Worm (Caenorhabditis elegans) whole organism, young adult: ENCODE data around the gene BE0003N10.1.

Source experiments
- B0035.1 ChIP-seq: sonication (generic microtip); optimal IDR thresholded peaks from 2 replicates; lab custom pipeline; 2016; ENCODE audit warnings: missing genetic modification characterization, mild to moderate bottlenecking, missing compliant biosample characterization, missing genotype, missing genetic modification reagents
- B0261.1 ChIP-seq: sonication (generic microtip); optimal IDR thresholded peaks from 2 replicates; lab custom pipeline; 2016; ENCODE audit warnings: mild to moderate bottlenecking, missing genetic modification characterization, moderate library complexity, missing compliant biosample characterization
- B0336.3 ChIP-seq: fragments of 200-800 bp; sonication (Bioruptor generic); IDR thresholded peaks from 2 replicates; pipeline ENCODE4 v1.3.6; 2022; ENCODE audit warnings: missing genetic modification characterization, missing compliant biosample characterization
- D2030.7 ChIP-seq: fragments of 200-800 bp; sonication (Bioruptor generic); IDR thresholded peaks from 2 replicates; pipeline ENCODE4 v1.3.6; 2022; ENCODE audit warnings: missing genetic modification reagents, missing genetic modification characterization, missing compliant biosample characterization
- F10E7.11 ChIP-seq: sonication (generic microtip); optimal IDR thresholded peaks from 2 replicates; lab custom pipeline; 2017; ENCODE audit warnings: mild to moderate bottlenecking, missing genetic modification characterization, moderate library complexity, missing compliant biosample characterization
- F23B12.7 ChIP-seq: sonication (generic microtip); optimal IDR thresholded peaks from 2 replicates; lab custom pipeline; 2017; ENCODE audit warnings: missing genetic modification characterization, mild to moderate bottlenecking, missing compliant biosample characterization, antibody characterized with exemption, moderate library complexity; ENCODE audit not compliant: insufficient read depth
- F39B2.1 ChIP-seq: fragments of 200-800 bp; sonication (Bioruptor generic); IDR thresholded peaks from 2 replicates; pipeline ENCODE4 v1.3.6; 2022; ENCODE audit warnings: missing genetic modification reagents, missing genetic modification characterization, missing compliant biosample characterization
- F57A8.1 ChIP-seq: fragments of 200-800 bp; sonication (Bioruptor generic); optimal IDR thresholded peaks from 2 replicates; lab custom pipeline; 2018; ENCODE audit warnings: mild to moderate bottlenecking, missing genetic modification characterization, moderate library complexity, missing compliant biosample characterization
- K11D2.4 ChIP-seq: fragments of 200-800 bp; sonication (Bioruptor generic); IDR thresholded peaks from 2 replicates; pipeline ENCODE4 v1.3.6; 2022; ENCODE audit warnings: missing genetic modification reagents, missing genetic modification characterization, missing compliant biosample characterization
- K12H6.12 ChIP-seq: fragments of 200-800 bp; sonication (Bioruptor generic); optimal IDR thresholded peaks from 2 replicates; lab custom pipeline; 2018; ENCODE audit warnings: mild to moderate bottlenecking, missing genetic modification characterization, missing compliant biosample characterization
- T07F8.4 ChIP-seq: sonication (generic microtip); optimal IDR thresholded peaks from 2 replicates; lab custom pipeline; 2016; ENCODE audit warnings: mild to moderate bottlenecking, missing genetic modification characterization, moderate library complexity, missing compliant biosample characterization
- Y67H2A.10 ChIP-seq: fragments of 200-800 bp; sonication (Bioruptor generic); conservative IDR thresholded peaks from 2 replicates; pipeline ENCODE4 v1.3.6; 2022; ENCODE audit warnings: missing genetic modification reagents, missing genetic modification characterization, missing compliant biosample characterization
- Y79H2A.3 ChIP-seq: fragments of 200-800 bp; sonication (Bioruptor generic); conservative IDR thresholded peaks from 2 replicates; pipeline ENCODE4 v1.3.6; 2022; ENCODE audit warnings: missing genetic modification reagents, missing genetic modification characterization, missing compliant biosample characterization
- Y95B8A.8 ChIP-seq: fragments of 200-800 bp; sonication (Bioruptor generic); IDR thresholded peaks from 2 replicates; pipeline ENCODE4 v1.3.6; 2022; ENCODE audit warnings: missing genetic modification reagents, missing genetic modification characterization, missing compliant biosample characterization
- ZK185.1 ChIP-seq: sonication (generic microtip); optimal IDR thresholded peaks from 2 replicates; lab custom pipeline; 2016; ENCODE audit warnings: mild to moderate bottlenecking, missing genetic modification characterization, missing compliant biosample characterization; ENCODE audit not compliant: poor library complexity, severe bottlenecking
- aptf-2 ChIP-seq: fragments of 200-800 bp; sonication (Bioruptor generic); conservative IDR thresholded peaks from 2 replicates; pipeline ENCODE4 v1.3.6; 2022; ENCODE audit warnings: missing genetic modification reagents, missing genetic modification characterization, missing compliant biosample characterization
- attf-6 ChIP-seq: fragments of 200-800 bp; sonication (Bioruptor generic); IDR thresholded peaks from 2 replicates; pipeline ENCODE4 v1.3.6; 2022; ENCODE audit warnings: missing genetic modification reagents, missing genetic modification characterization, missing compliant biosample characterization
- ccch-3 ChIP-seq: fragments of 200-800 bp; sonication (Bioruptor generic); optimal IDR thresholded peaks from 2 replicates; lab custom pipeline; 2018; ENCODE audit warnings: mild to moderate bottlenecking, missing genetic modification characterization, missing compliant biosample characterization
- cebp-1 ChIP-seq, 2 experiments: fragments of 200-800 bp in 1 of 2; sonication (Bioruptor generic) in 1 of 2; sonication (generic microtip) in 1 of 2; IDR thresholded peaks in 1 of 2; optimal IDR thresholded peaks in 1 of 2; 2 replicates each; pipeline versions ENCODE4 v1.3.6 to Lab custom; 2017 to 2022; ENCODE audit warnings: missing compliant biosample characterization in 2 of 2, missing genetic modification characterization in 2 of 2, mild to moderate bottlenecking in 1 of 2, missing genetic modification reagents in 1 of 2, moderate library complexity in 1 of 2
- chd-7 ChIP-seq: sonication (generic microtip); optimal IDR thresholded peaks from 2 replicates; lab custom pipeline; 2016; ENCODE audit warnings: mild to moderate bottlenecking, missing genetic modification characterization, moderate library complexity, missing compliant biosample characterization
- dox-1 ChIP-seq: fragments of 200-800 bp; sonication (Bioruptor generic); IDR thresholded peaks from 2 replicates; pipeline ENCODE4 v1.3.6; 2022; ENCODE audit warnings: missing genetic modification reagents, missing genetic modification characterization, missing compliant biosample characterization
- dpl-1 ChIP-seq: fragments of 150-350 bp; optimal IDR thresholded peaks from 2 replicates; lab custom pipeline; 2014; ENCODE audit warnings: missing biosample characterization, missing genetic modification reagents, missing genetic modification characterization
- egl-18 ChIP-seq: fragments of 200-800 bp; sonication (Bioruptor generic); IDR thresholded peaks from 2 replicates; pipeline ENCODE4 v1.3.6; 2022; ENCODE audit warnings: missing genetic modification reagents, missing genetic modification characterization, missing compliant biosample characterization
- egl-44 ChIP-seq: fragments of 200-800 bp; sonication (Bioruptor generic); IDR thresholded peaks from 2 replicates; pipeline ENCODE4 v1.3.6; 2022; ENCODE audit warnings: missing genetic modification reagents, missing genetic modification characterization, missing compliant biosample characterization
- ekl-4 ChIP-seq: fragments of 200-800 bp; sonication (Bioruptor generic); IDR thresholded peaks from 2 replicates; pipeline ENCODE4 v1.3.6; 2022; ENCODE audit warnings: missing genetic modification reagents, missing genetic modification characterization, missing compliant biosample characterization
- him-1 ChIP-seq: sonication (generic microtip); optimal IDR thresholded peaks from 2 replicates; lab custom pipeline; 2016; ENCODE audit warnings: missing genotype, missing genetic modification reagents, missing genetic modification characterization, missing compliant biosample characterization
- hlh-12 ChIP-seq: sonication (generic microtip); optimal IDR thresholded peaks from 2 replicates; lab custom pipeline; 2016; ENCODE audit warnings: missing genetic modification characterization, missing compliant biosample characterization
- hmg-20 ChIP-seq: fragments of 200-800 bp; sonication (Bioruptor generic); IDR thresholded peaks from 2 replicates; pipeline ENCODE4 v1.3.6; 2022; ENCODE audit warnings: missing genetic modification reagents, missing genetic modification characterization, missing compliant biosample characterization
- hrde-1 ChIP-seq: sonication (generic microtip); optimal IDR thresholded peaks from 2 replicates; lab custom pipeline; 2016; ENCODE audit warnings: missing genetic modification characterization, mild to moderate bottlenecking, missing compliant biosample characterization, moderate library complexity, missing genotype, missing genetic modification reagents, borderline replicate concordance
- let-526 ChIP-seq: fragments of 200-800 bp; sonication (Bioruptor generic); IDR thresholded peaks from 2 replicates; pipeline ENCODE4 v1.3.6; 2022; ENCODE audit warnings: missing genetic modification reagents, missing genetic modification characterization, missing compliant biosample characterization
- let-607 ChIP-seq, 2 experiments: fragments of 200-800 bp in 1 of 2; sonication (Bioruptor generic) in 1 of 2; sonication (generic microtip) in 1 of 2; optimal IDR thresholded peaks; 2 replicates each; lab custom pipeline; 2016 to 2018; ENCODE audit warnings: mild to moderate bottlenecking in 2 of 2, missing compliant biosample characterization in 2 of 2, missing genetic modification characterization in 2 of 2, moderate library complexity in 2 of 2, missing genotype in 1 of 2
- mxl-1 ChIP-seq: sonication (generic microtip); optimal IDR thresholded peaks from 2 replicates; lab custom pipeline; 2016; ENCODE audit warnings: missing genetic modification characterization, missing compliant biosample characterization
- nfya-2 ChIP-seq: fragments of 200-800 bp; sonication (Bioruptor generic); IDR thresholded peaks from 2 replicates; pipeline ENCODE4 v1.3.6; 2022; ENCODE audit warnings: missing genetic modification reagents, missing genetic modification characterization, missing compliant biosample characterization
- nhr-90 ChIP-seq: sonication (generic microtip); optimal IDR thresholded peaks from 2 replicates; lab custom pipeline; 2016; ENCODE audit warnings: missing genotype, mild to moderate bottlenecking, missing genetic modification characterization, missing compliant biosample characterization
- sea-2 ChIP-seq: fragments of 200-800 bp; sonication (Bioruptor generic); IDR thresholded peaks from 2 replicates; pipeline ENCODE4 v1.3.6; 2022; ENCODE audit warnings: missing genetic modification characterization, missing compliant biosample characterization
- somi-1 ChIP-seq: fragments of 200-800 bp; sonication (Bioruptor generic); optimal IDR thresholded peaks from 2 replicates; lab custom pipeline; 2018; ENCODE audit warnings: mild to moderate bottlenecking, missing genetic modification characterization, missing compliant biosample characterization
- tbp1 ChIP-seq: fragments of 200-800 bp; sonication (Bioruptor generic); optimal IDR thresholded peaks from 2 replicates; lab custom pipeline; 2018; ENCODE audit warnings: mild to moderate bottlenecking, missing genetic modification characterization, missing compliant biosample characterization
- ztf-18 ChIP-seq: sonication (generic microtip); optimal IDR thresholded peaks from 2 replicates; lab custom pipeline; 2016; ENCODE audit warnings: missing genotype, mild to moderate bottlenecking, missing genetic modification characterization, missing compliant biosample characterization
- ztf-25 ChIP-seq: fragments of 200-800 bp; sonication (Bioruptor generic); IDR thresholded peaks from 2 replicates; pipeline ENCODE4 v1.3.6; 2022; ENCODE audit warnings: missing genetic modification reagents, missing genetic modification characterization, missing compliant biosample characterization
- ztf-28 ChIP-seq: fragments of 200-800 bp; sonication (Bioruptor generic); IDR thresholded peaks from 2 replicates; pipeline ENCODE4 v1.3.6; 2022; ENCODE audit warnings: missing genetic modification reagents, missing genetic modification characterization, missing compliant biosample characterization

BE0003N10.1 gene

DNA sequence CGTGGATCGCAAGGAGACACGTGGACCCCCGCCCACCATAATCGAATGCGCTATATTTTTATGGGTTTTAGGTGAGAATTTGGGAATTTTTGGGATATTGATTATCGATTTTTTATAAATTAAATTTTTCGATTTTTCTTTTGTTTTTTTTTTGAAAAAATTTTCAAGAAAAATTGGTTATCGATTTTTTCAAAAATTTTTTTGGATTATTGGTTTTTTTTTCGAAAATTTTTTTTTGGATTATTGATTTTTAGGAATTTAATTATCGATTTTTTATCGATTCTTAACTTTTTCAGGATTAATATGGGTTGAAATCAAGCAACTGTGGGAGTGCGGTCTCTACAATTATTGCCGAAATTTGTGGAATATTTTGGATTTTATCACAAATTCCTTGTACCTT is 40.7 kb upstream of the BE0003N10.1 start:
- TF ChIP-seq ztf-25 (GFP tag; lab: Robert Waterston, UW) (no peak), K12H6.12 (tag; lab: Kevin White, UChicago) (no peak), Y67H2A.10 (GFP tag; lab: Robert Waterston, UW) (no peak), nfya-2 (GFP tag; lab: Robert Waterston, UW) (no peak), F23B12.7 (tag; lab: Kevin White, UChicago) (no peak), ztf-18 (tag; lab: Kevin White, UChicago) (no peak), F10E7.11 (no peak), aptf-2 (GFP tag; lab: Robert Waterston, UW) (no peak), mxl-1 (tag; lab: Kevin White, UChicago) (no peak), B0261.1 (tag; lab: Kevin White, UChicago) (no peak), chd-7 (tag; lab: Kevin White, UChicago) (no peak), Y79H2A.3 (GFP tag; lab: Robert Waterston, UW) (no peak), ccch-3 (GFP tag; lab: Kevin White, UChicago) (no peak), ztf-28 (GFP tag; lab: Robert Waterston, UW) (no peak), ekl-4 (no peak), K11D2.4 (GFP tag; lab: Robert Waterston, UW) (no peak), egl-18 (GFP tag; lab: Robert Waterston, UW) (no peak)

DNA sequence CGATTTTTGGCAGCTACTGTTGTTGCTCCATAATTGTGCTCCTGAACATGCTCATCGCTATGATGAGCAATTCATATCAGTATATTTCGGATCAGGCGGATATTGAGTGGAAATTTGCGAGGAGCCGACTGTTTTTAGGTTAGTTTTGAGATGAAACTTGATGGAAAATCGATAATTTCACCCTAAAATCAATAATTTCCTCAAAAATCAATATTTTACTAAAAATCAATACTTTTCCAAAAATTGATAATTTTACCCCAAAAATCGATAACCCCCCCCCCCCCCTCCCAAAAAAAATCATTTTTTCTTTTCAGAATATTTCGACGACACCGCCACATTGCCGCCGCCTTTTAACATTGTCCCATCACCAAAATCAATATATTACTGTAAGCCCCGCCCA is 38.4 kb upstream of the BE0003N10.1 start:
- no peak for TF ChIP-seq B0336.3 (GFP tag; lab: Robert Waterston, UW)
- TF ChIP-seq K12H6.12 (tag; lab: Kevin White, UChicago): no peak
- no peak for TF ChIP-seq egl-18 (GFP tag; lab: Robert Waterston, UW)
- no peak for TF ChIP-seq egl-44 (GFP tag; lab: Robert Waterston, UW)
- no peak for TF ChIP-seq K11D2.4 (GFP tag; lab: Robert Waterston, UW)
- TF ChIP-seq cebp-1 (GFP tag; IDR thresholded peaks at IDR 0.05; lab: Robert Waterston, UW): no peak
- no peak for TF ChIP-seq cebp-1 (tag; optimal IDR thresholded peaks at IDR 0.05; lab: Kevin White, UChicago)
- no peak for TF ChIP-seq dpl-1 (GFP tag; lab: Kevin White, UChicago)
- no peak for TF ChIP-seq sea-2
- no peak for TF ChIP-seq nhr-90 (tag; lab: Kevin White, UChicago)
- TF ChIP-seq him-1 (tag; lab: Kevin White, UChicago): no peak
- TF ChIP-seq ztf-28 (GFP tag; lab: Robert Waterston, UW): no peak
- TF ChIP-seq B0035.1: no peak
- TF ChIP-seq attf-6 (GFP tag; lab: Robert Waterston, UW): no peak
- no peak for TF ChIP-seq Y95B8A.8 (GFP tag; lab: Robert Waterston, UW)
- no peak for TF ChIP-seq let-607 (tag; optimal IDR thresholded peaks at IDR 0.05; lab: Kevin White, UChicago)
- no peak for TF ChIP-seq hmg-20 (GFP tag; lab: Robert Waterston, UW)
- TF ChIP-seq let-526: no peak
- no peak for TF ChIP-seq F39B2.1 (GFP tag; lab: Robert Waterston, UW)
- TF ChIP-seq dox-1 (GFP tag; lab: Robert Waterston, UW): no peak
- TF ChIP-seq T07F8.4 (tag; lab: Kevin White, UChicago): no peak

ce11 chrIII:1001297-1001696 is 36.0 kb upstream of the BE0003N10.1 start, which contains the start of gene R06B10.7:
Gene R06B10.7, minus strand, starts transcription at chrIII:1001397.
- no peak for TF ChIP-seq ZK185.1
- no peak for TF ChIP-seq hrde-1 (tag; lab: Kevin White, UChicago)
- no peak for TF ChIP-seq hlh-12 (tag; lab: Kevin White, UChicago)
- no peak for TF ChIP-seq F57A8.1
- TF ChIP-seq D2030.7 (GFP tag; lab: Robert Waterston, UW): no peak
- TF ChIP-seq ekl-4: no peak
- no peak for TF ChIP-seq dpl-1 (GFP tag; lab: Kevin White, UChicago)
- no peak for TF ChIP-seq egl-44 (GFP tag; lab: Robert Waterston, UW)
- TF ChIP-seq ztf-25 (GFP tag; lab: Robert Waterston, UW): no peak
- no peak for TF ChIP-seq somi-1 (GFP tag; lab: Kevin White, UChicago)
- TF ChIP-seq dox-1 (GFP tag; lab: Robert Waterston, UW): no peak
- no peak for TF ChIP-seq tbp1 (GFP tag; lab: Kevin White, UChicago)
- TF ChIP-seq, all 124 proteins: peak for 0
